Fruit fly (Drosophila melanogaster) whole organism, embryonic: Measurements from ENCODE around the gene CG1896.

Experiments used
- CG10431 ChIP-seq: fragments of 200-800 bp; sonication (Bioruptor generic); optimal IDR thresholded peaks from 3 replicates; lab custom pipeline; 2018; ENCODE audit warnings: missing biosample characterization, mild to moderate bottlenecking, missing genetic modification characterization
- CG10565 ChIP-seq: fragments of 200-800 bp; sonication (Bioruptor generic); optimal IDR thresholded peaks from 3 replicates; lab custom pipeline; 2016; ENCODE audit warnings: missing biosample characterization, mild to moderate bottlenecking, missing genetic modification characterization
- CG10959 ChIP-seq: fragments of 200-800 bp; sonication (Bioruptor generic); IDR thresholded peaks from 2 replicates; pipeline ENCODE4 v1.3.6; 2022; ENCODE audit warnings: missing biosample characterization, missing genetic modification characterization
- CG14050 ChIP-seq: fragments of 200-800 bp; sonication (Bioruptor generic); IDR thresholded peaks from 3 replicates; pipeline ENCODE4 v1.3.6; 2022; ENCODE audit warnings: missing biosample characterization, missing genetic modification characterization
- CG15479 ChIP-seq: fragments of 200-800 bp; sonication (Bioruptor generic); optimal IDR thresholded peaks from 3 replicates; lab custom pipeline; 2019; ENCODE audit warnings: missing biosample characterization, mild to moderate bottlenecking, missing genetic modification characterization, moderate library complexity
- CG1603 ChIP-seq: fragments of 200-800 bp; sonication (Bioruptor generic); optimal IDR thresholded peaks from 2 replicates; lab custom pipeline; 2019; ENCODE audit warnings: missing biosample characterization, mild to moderate bottlenecking, missing genetic modification characterization, moderate library complexity
- CG18764 ChIP-seq: fragments of 200-800 bp; sonication (Bioruptor generic); optimal IDR thresholded peaks from 3 replicates; lab custom pipeline; 2016; ENCODE audit warnings: missing biosample characterization, missing genetic modification characterization
- CG2116 ChIP-seq: fragments of 200-800 bp; sonication (Bioruptor generic); optimal IDR thresholded peaks from 3 replicates; lab custom pipeline; 2018; ENCODE audit warnings: missing biosample characterization, mild to moderate bottlenecking, missing genetic modification characterization
- CG2129 ChIP-seq: fragments of 200-800 bp; sonication (Bioruptor generic); IDR thresholded peaks from 2 replicates; pipeline ENCODE4 v1.3.6; 2022; ENCODE audit warnings: missing biosample characterization, missing genetic modification characterization; ENCODE audit not compliant: partially characterized antibody
- CG31388 ChIP-seq: fragments of 200-800 bp; sonication (Bioruptor generic); optimal IDR thresholded peaks from 2 replicates; lab custom pipeline; 2016; ENCODE audit warnings: missing biosample characterization, missing genetic modification characterization
- CG34376 ChIP-seq: fragments of 200-800 bp; sonication (Bioruptor generic); optimal IDR thresholded peaks from 2 replicates; lab custom pipeline; 2018; ENCODE audit warnings: missing biosample characterization, mild to moderate bottlenecking, missing genetic modification characterization
- CG7928 ChIP-seq: fragments of 200-800 bp; sonication (Bioruptor generic); optimal IDR thresholded peaks from 2 replicates; lab custom pipeline; 2017; ENCODE audit warnings: missing biosample characterization, mild to moderate bottlenecking, missing genetic modification characterization
- CHES-1-like ChIP-seq: fragments of 200-800 bp; sonication (Bioruptor generic); optimal IDR thresholded peaks from 2 replicates; lab custom pipeline; 2016; ENCODE audit warnings: missing biosample characterization, missing genetic modification characterization
- CkIIα-i1 ChIP-seq: fragments of 200-800 bp; sonication (Bioruptor generic); IDR thresholded peaks from 2 replicates; pipeline ENCODE4 v1.3.6; 2022; ENCODE audit warnings: missing biosample characterization, missing genetic modification characterization
- Dref ChIP-seq: fragments of 200-800 bp; sonication (Bioruptor generic); IDR thresholded peaks from 2 replicates; pipeline ENCODE4 v1.3.6; 2022; ENCODE audit warnings: missing biosample characterization, missing genetic modification characterization
- Drgx ChIP-seq: fragments of 200-800 bp; sonication (Bioruptor generic); IDR thresholded peaks from 2 replicates; pipeline ENCODE4 v1.3.6; 2022; ENCODE audit warnings: missing biosample characterization, missing genetic modification characterization
- E2f2 ChIP-seq: fragments of 200-800 bp; sonication (Bioruptor generic); IDR thresholded peaks from 2 replicates; pipeline ENCODE4 v1.3.6; 2022; ENCODE audit warnings: missing biosample characterization, missing genetic modification characterization
- Fer3 ChIP-seq: fragments of 200-800 bp; sonication (Bioruptor generic); optimal IDR thresholded peaks from 2 replicates; lab custom pipeline; 2018; ENCODE audit warnings: missing biosample characterization, mild to moderate bottlenecking, missing genetic modification characterization, moderate library complexity
- HLHmδ ChIP-seq: fragments of 200-800 bp; sonication (Bioruptor generic); optimal IDR thresholded peaks from 2 replicates; lab custom pipeline; 2018; ENCODE audit warnings: missing biosample characterization, mild to moderate bottlenecking, missing genetic modification characterization, moderate library complexity
- Hand ChIP-seq: fragments of 200-800 bp; sonication (Bioruptor generic); optimal IDR thresholded peaks from 2 replicates; lab custom pipeline; 2017; ENCODE audit warnings: mild to moderate bottlenecking, missing biosample characterization, missing genetic modification reagents, missing genetic modification characterization
- HmgZ ChIP-seq: fragments of 200-800 bp; sonication (Bioruptor generic); optimal IDR thresholded peaks from 2 replicates; lab custom pipeline; 2018; ENCODE audit warnings: missing biosample characterization, mild to moderate bottlenecking, missing genetic modification characterization
- NFAT ChIP-seq: fragments of 200-800 bp; sonication (Bioruptor generic); IDR thresholded peaks from 2 replicates; pipeline ENCODE4 v1.3.6; 2022; ENCODE audit warnings: missing biosample characterization, missing genetic modification characterization
- Rfx ChIP-seq: fragments of 200-800 bp; sonication (Bioruptor generic); IDR thresholded peaks from 2 replicates; pipeline ENCODE4 v1.3.6; 2022; ENCODE audit warnings: missing biosample characterization, missing genetic modification characterization
- Scr ChIP-seq: fragments of 200-800 bp; sonication (Bioruptor generic); IDR thresholded peaks from 2 replicates; pipeline ENCODE4 v1.3.6; 2022; ENCODE audit warnings: missing biosample characterization, missing genetic modification characterization; ENCODE audit not compliant: partially characterized antibody
- Sox102F ChIP-seq: fragments of 200-800 bp; sonication (Bioruptor generic); optimal IDR thresholded peaks from 2 replicates; lab custom pipeline; 2018; ENCODE audit warnings: missing biosample characterization, mild to moderate bottlenecking, missing genetic modification characterization, moderate library complexity
- Spps ChIP-seq: fragments of 200-800 bp; sonication (Bioruptor generic); optimal IDR thresholded peaks from 2 replicates; lab custom pipeline; 2018; ENCODE audit warnings: missing biosample characterization, mild to moderate bottlenecking, missing genetic modification characterization
- Stat92E ChIP-seq, 3 experiments: fragments of >200 bp in 2 of 3; fragments of 200-800 bp in 1 of 3; sonication (Bioruptor generic) in 1 of 3; optimal IDR thresholded peaks; 2 replicates each; lab custom pipeline; 2017 to 2019; ENCODE audit warnings: missing biosample characterization in 3 of 3, missing genetic modification characterization in 3 of 3, mild to moderate bottlenecking in 1 of 3, moderate library complexity in 1 of 3
- bowl ChIP-seq: fragments of 200-800 bp; sonication (Bioruptor generic); IDR thresholded peaks from 2 replicates; pipeline ENCODE4 v1.3.6; 2022; ENCODE audit warnings: missing biosample characterization, missing genetic modification characterization
- ci ChIP-seq: fragments of 200-800 bp; sonication (Bioruptor generic); IDR thresholded peaks from 3 replicates; pipeline ENCODE4 v1.3.6; 2022; ENCODE audit warnings: missing biosample characterization, missing genetic modification characterization
- dmrt99B ChIP-seq: fragments of 200-800 bp; sonication (Bioruptor generic); optimal IDR thresholded peaks from 2 replicates; lab custom pipeline; 2018; ENCODE audit warnings: missing biosample characterization, mild to moderate bottlenecking, missing genetic modification characterization, moderate library complexity
- dysf ChIP-seq: fragments of 200-800 bp; sonication (Bioruptor generic); IDR thresholded peaks from 3 replicates; pipeline ENCODE4 v1.3.6; 2022; ENCODE audit warnings: missing biosample characterization, missing genetic modification characterization
- fu2 ChIP-seq: fragments of 200-800 bp; sonication (Bioruptor generic); optimal IDR thresholded peaks from 2 replicates; lab custom pipeline; 2016; ENCODE audit warnings: missing biosample characterization, missing genetic modification characterization
- ham ChIP-seq: fragments of 200-800 bp; sonication (Bioruptor generic); IDR thresholded peaks from 2 replicates; pipeline ENCODE4 v1.3.6; 2022; ENCODE audit warnings: missing biosample characterization, missing genetic modification characterization
- insv ChIP-seq, 2 experiments: fragments of 200-800 bp; sonication (Bioruptor generic); optimal IDR thresholded peaks; 3 replicates each; lab custom pipeline; 2016 to 2018; ENCODE audit warnings: missing biosample characterization in 2 of 2, missing genetic modification characterization in 2 of 2
- lab ChIP-seq: fragments of 200-800 bp; sonication (Bioruptor generic); optimal IDR thresholded peaks from 3 replicates; lab custom pipeline; 2017; ENCODE audit warnings: missing biosample characterization, missing genetic modification characterization, mild to moderate bottlenecking, moderate library complexity, missing genetic modification reagents
- nom ChIP-seq: fragments of 200-800 bp; sonication (Bioruptor generic); optimal IDR thresholded peaks from 2 replicates; lab custom pipeline; 2017; ENCODE audit warnings: missing biosample characterization, missing genetic modification characterization, mild to moderate bottlenecking, moderate library complexity, missing genetic modification reagents
- pan ChIP-seq, 4 experiments: fragments of >200 bp in 3 of 4; fragments of 200-800 bp in 1 of 4; sonication (Bioruptor generic) in 1 of 4; optimal IDR thresholded peaks in 3 of 4; IDR thresholded peaks in 1 of 4; 2 replicates each; pipeline versions ENCODE4 v1.3.6 to Lab custom; 2017 to 2022; ENCODE audit warnings: missing biosample characterization in 2 of 4, missing genetic modification characterization in 2 of 4, mixed read lengths in 1 of 4
- pb ChIP-seq: fragments of 200-800 bp; sonication (Bioruptor generic); optimal IDR thresholded peaks from 3 replicates; lab custom pipeline; 2016; ENCODE audit warnings: missing biosample characterization, missing genetic modification characterization
- pita ChIP-seq: fragments of 200-800 bp; sonication (Bioruptor generic); optimal IDR thresholded peaks from 2 replicates; lab custom pipeline; 2017; ENCODE audit warnings: missing biosample characterization, mild to moderate bottlenecking, missing genetic modification characterization
- sqz ChIP-seq: fragments of 200-800 bp; sonication (Bioruptor generic); optimal IDR thresholded peaks from 3 replicates; lab custom pipeline; 2018; ENCODE audit warnings: missing biosample characterization, mild to moderate bottlenecking, missing genetic modification characterization
- sr ChIP-seq: fragments of 200-800 bp; sonication (Bioruptor generic); IDR thresholded peaks from 3 replicates; pipeline ENCODE4 v1.3.6; 2022; ENCODE audit warnings: missing biosample characterization, missing genetic modification characterization
- sug ChIP-seq: fragments of 200-800 bp; optimal IDR thresholded peaks from 2 replicates; lab custom pipeline; 2019; ENCODE audit warnings: missing biosample characterization, mild to moderate bottlenecking, missing genetic modification characterization, moderate library complexity
- tgo ChIP-seq: fragments of 200-800 bp; sonication (Bioruptor generic); IDR thresholded peaks from 3 replicates; pipeline ENCODE4 v1.3.6; 2022; ENCODE audit warnings: missing biosample characterization, missing genetic modification characterization
- trem ChIP-seq: fragments of 200-800 bp; optimal IDR thresholded peaks from 3 replicates; lab custom pipeline; 2019; ENCODE audit warnings: missing biosample characterization, mild to moderate bottlenecking, missing genetic modification characterization, moderate library complexity
- usp ChIP-seq: fragments of >200 bp; optimal IDR thresholded peaks from 2 replicates; lab custom pipeline; 2017; ENCODE audit warnings: missing biosample characterization, missing genetic modification characterization
- wdn ChIP-seq: fragments of 200-800 bp; sonication (Bioruptor generic); IDR thresholded peaks from 2 replicates; pipeline ENCODE4 v1.3.6; 2022; ENCODE audit warnings: missing biosample characterization, missing genetic modification characterization
- wek ChIP-seq: fragments of 200-800 bp; sonication (Bioruptor generic); optimal IDR thresholded peaks from 3 replicates; lab custom pipeline; 2018; ENCODE audit warnings: missing biosample characterization, mild to moderate bottlenecking, missing genetic modification characterization, moderate library complexity
- zf30C ChIP-seq: fragments of 200-800 bp; sonication (Bioruptor generic); optimal IDR thresholded peaks from 3 replicates; lab custom pipeline; 2018; ENCODE audit warnings: missing biosample characterization, mild to moderate bottlenecking, missing genetic modification characterization

CG1896 gene

dm6 chr3R:31761529-31762009 is 17.5 kb downstream of the CG1896 start, which contains the start of gene Smvt (continued):
- TF ChIP-seq E2f2 (GFP tag; lab: Robert Waterston, UW) = no peak
- no peak for TF ChIP-seq CG14050 (GFP tag; lab: Robert Waterston, UW)

- TF ChIP-seq wek (no peak), trem (tag; lab: Kevin White, UChicago) (no peak), dmrt99B (tag; lab: Kevin White, UChicago) (peak; percentile 29), wdn (GFP tag; lab: Robert Waterston, UW) (no peak), Dref (GFP tag; lab: Robert Waterston, UW) (no peak; the same call in 1 of the 2 replicates), Fer3 (no peak), CG31388 (GFP tag; lab: Kevin White, UChicago) (no peak), Sox102F (GFP tag; lab: Kevin White, UChicago) (peak; percentile 7), lab (GFP tag; lab: Kevin White, UChicago) (no peak), CG2129 (no peak), HmgZ (no peak), pb (GFP tag; lab: Kevin White, UChicago) (no peak), sug (tag; lab: Kevin White, UChicago) (no peak), bowl (GFP tag; lab: Robert Waterston, UW) (no peak), Rfx (no peak), ci (no peak), sqz (GFP tag; lab: Kevin White, UChicago) (no peak), CG10565 (GFP tag; lab: Kevin White, UChicago) (no peak), dysf (GFP tag; lab: Robert Waterston, UW) (0 out of 3 replicates have a peak, but pooled peaks have one; percentile 30), insv (GFP tag; optimal IDR thresholded peaks at IDR 0.05; lab: Kevin White, UChicago) (no peak), CG34376 (GFP tag; lab: Kevin White, UChicago) (no peak), Spps (no peak), Hand (GFP tag; lab: Kevin White, UChicago) (no peak), HLHmδ (no peak), Drgx (GFP tag; lab: Robert Waterston, UW) (peak; percentile 73), CG2116 (GFP tag; lab: Kevin White, UChicago) (no peak), CkIIα-i1 (no peak), Scr (GFP tag; lab: Robert Waterston, UW) (no peak), sr (GFP tag; lab: Robert Waterston, UW) (no peak), zf30C (no peak), E2f2 (GFP tag; lab: Robert Waterston, UW) (no peak), CG15479 (GFP tag; lab: Kevin White, UChicago) (no peak), NFAT (no peak), Stat92E (GFP tag; optimal IDR thresholded peaks at IDR 0.05; lab: Kevin White, UChicago) (no peak), pan (optimal IDR thresholded peaks at IDR 0.05; lab: Kevin White, UChicago) (no peak), pan (GFP tag; optimal IDR thresholded peaks at IDR 0.05 in 1 of 2, IDR thresholded peaks at IDR 0.05 in 1 of 2) (no peak), fu2 (GFP tag; lab: Kevin White, UChicago) (no peak), usp (GFP tag; lab: Kevin White, UChicago) (no peak), CHES-1-like (no peak), ham (GFP tag; lab: Robert Waterston, UW) (no peak), pita (no peak), tgo (GFP tag; lab: Robert Waterston, UW) (no peak), CG10959 (GFP tag; lab: Robert Waterston, UW) (no peak), CG1603 (tag; lab: Kevin White, UChicago) (peak; percentile 30), CG7928 (GFP tag; lab: Kevin White, UChicago) (no peak), nom (GFP tag; lab: Kevin White, UChicago) (peak; percentile 40), CG18764 (GFP tag; lab: Kevin White, UChicago) (no peak), CG10431 (GFP tag; lab: Kevin White, UChicago) (no peak)
These were observed 18.6 kb downstream of the CG1896 start for dm6 chr3R:31762672-31763071.
